Fruit fly (Drosophila melanogaster) whole organism, embryonic: Measurements from ENCODE around the gene mld.
A peak's percentile ranks its signal among the peaks of the same experiment; 100 is the strongest.

Experiments used
- ATbp ChIP-seq: fragments of 200-800 bp; sonication (Bioruptor generic); optimal IDR thresholded peaks from 2 replicates; lab custom pipeline; 2017; ENCODE audit warnings: missing biosample characterization, mild to moderate bottlenecking, missing genetic modification characterization, missing genetic modification reagents
- CG12236 ChIP-seq: fragments of 200-800 bp; sonication (Bioruptor generic); optimal IDR thresholded peaks from 2 replicates; lab custom pipeline; 2016; ENCODE audit warnings: missing biosample characterization, missing genetic modification characterization
- CG12299 ChIP-seq: fragments of 200-800 bp; sonication (Bioruptor generic); optimal IDR thresholded peaks from 2 replicates; lab custom pipeline; 2018; ENCODE audit warnings: missing biosample characterization, mild to moderate bottlenecking, missing genetic modification characterization
- CG12769 ChIP-seq: fragments of 200-800 bp; sonication (Bioruptor generic); optimal IDR thresholded peaks from 2 replicates; lab custom pipeline; 2019; ENCODE audit warnings: missing biosample characterization, mild to moderate bottlenecking, missing genetic modification characterization, moderate library complexity
- CG13624 ChIP-seq: fragments of 200-800 bp; sonication (Bioruptor generic); optimal IDR thresholded peaks from 2 replicates; lab custom pipeline; 2016; ENCODE audit warnings: missing biosample characterization, missing genetic modification characterization
- CG1603 ChIP-seq: fragments of 200-800 bp; sonication (Bioruptor generic); optimal IDR thresholded peaks from 2 replicates; lab custom pipeline; 2019; ENCODE audit warnings: missing biosample characterization, mild to moderate bottlenecking, missing genetic modification characterization, moderate library complexity
- CG16813 ChIP-seq: fragments of 200-800 bp; sonication (Bioruptor generic); IDR thresholded peaks from 3 replicates; pipeline ENCODE4 v1.3.6; 2022; ENCODE audit warnings: missing biosample characterization, missing genetic modification characterization; ENCODE audit not compliant: partially characterized antibody
- CG17361 ChIP-seq: fragments of 200-800 bp; sonication (Bioruptor generic); IDR thresholded peaks from 3 replicates; pipeline ENCODE4 v1.3.6; 2022; ENCODE audit warnings: missing biosample characterization, missing genetic modification characterization
- CG17568 ChIP-seq: fragments of 200-800 bp; sonication (Bioruptor generic); optimal IDR thresholded peaks from 2 replicates; lab custom pipeline; 2018; ENCODE audit warnings: missing biosample characterization, mild to moderate bottlenecking, missing genetic modification characterization, moderate library complexity
- CG18764 ChIP-seq: fragments of 200-800 bp; sonication (Bioruptor generic); optimal IDR thresholded peaks from 3 replicates; lab custom pipeline; 2016; ENCODE audit warnings: missing biosample characterization, missing genetic modification characterization
- CG2116 ChIP-seq: fragments of 200-800 bp; sonication (Bioruptor generic); optimal IDR thresholded peaks from 3 replicates; lab custom pipeline; 2018; ENCODE audit warnings: missing biosample characterization, mild to moderate bottlenecking, missing genetic modification characterization
- CG31365 ChIP-seq: fragments of 200-800 bp; sonication (Bioruptor generic); optimal IDR thresholded peaks from 2 replicates; lab custom pipeline; 2018; ENCODE audit warnings: missing biosample characterization, mild to moderate bottlenecking, missing genetic modification characterization
- CG34224 ChIP-seq: fragments of 200-800 bp; sonication (Bioruptor generic); IDR thresholded peaks from 3 replicates; pipeline ENCODE4 v1.3.6; 2022; ENCODE audit warnings: missing biosample characterization, missing genetic modification characterization; ENCODE audit not compliant: partially characterized antibody
- CG3847 ChIP-seq: fragments of 200-800 bp; sonication (Bioruptor generic); IDR thresholded peaks from 2 replicates; pipeline ENCODE4 v1.3.6; 2022; ENCODE audit warnings: missing biosample characterization, missing genetic modification characterization
- CG6765 ChIP-seq: fragments of 200-800 bp; sonication (Bioruptor generic); optimal IDR thresholded peaks from 3 replicates; lab custom pipeline; 2017; ENCODE audit warnings: missing biosample characterization, mild to moderate bottlenecking, missing genetic modification characterization
- CG8089 ChIP-seq: fragments of 200-800 bp; sonication (Bioruptor generic); optimal IDR thresholded peaks from 3 replicates; lab custom pipeline; 2016; ENCODE audit warnings: missing biosample characterization, missing genetic modification characterization
- CG8281 ChIP-seq: fragments of 200-800 bp; sonication (Bioruptor generic); optimal IDR thresholded peaks from 2 replicates; lab custom pipeline; 2018; ENCODE audit warnings: missing biosample characterization, mild to moderate bottlenecking, missing genetic modification characterization, moderate library complexity
- CG9797 ChIP-seq: fragments of 200-800 bp; sonication (Bioruptor generic); optimal IDR thresholded peaks from 3 replicates; lab custom pipeline; 2018; ENCODE audit warnings: missing biosample characterization, mild to moderate bottlenecking, missing genetic modification characterization
- Chrac-16 ChIP-seq: fragments of 200-800 bp; sonication (Bioruptor generic); optimal IDR thresholded peaks from 3 replicates; lab custom pipeline; 2016; ENCODE audit warnings: missing biosample characterization, missing genetic modification characterization
- Dad ChIP-seq: fragments of 200-800 bp; sonication (Bioruptor generic); optimal IDR thresholded peaks from 3 replicates; lab custom pipeline; 2016; ENCODE audit warnings: missing biosample characterization, missing genetic modification characterization
- Dp ChIP-seq: fragments of 200-800 bp; sonication (Bioruptor generic); optimal IDR thresholded peaks from 2 replicates; lab custom pipeline; 2018; ENCODE audit warnings: missing biosample characterization, mild to moderate bottlenecking, missing genetic modification characterization, moderate library complexity
- Ets97D ChIP-seq: fragments of 200-800 bp; sonication (Bioruptor generic); optimal IDR thresholded peaks from 3 replicates; lab custom pipeline; 2016; ENCODE audit warnings: missing biosample characterization, missing genetic modification characterization
- Fer3 ChIP-seq: fragments of 200-800 bp; sonication (Bioruptor generic); optimal IDR thresholded peaks from 2 replicates; lab custom pipeline; 2018; ENCODE audit warnings: missing biosample characterization, mild to moderate bottlenecking, missing genetic modification characterization, moderate library complexity
- HLH4C ChIP-seq: fragments of 200-800 bp; sonication (Bioruptor generic); IDR thresholded peaks from 3 replicates; pipeline ENCODE4 v1.3.6; 2022; ENCODE audit warnings: missing biosample characterization, missing genetic modification characterization; ENCODE audit not compliant: partially characterized antibody
- MBD-R2 ChIP-seq: fragments of 200-800 bp; sonication (Bioruptor generic); IDR thresholded peaks from 2 replicates; pipeline ENCODE4 v1.3.6; 2022; ENCODE audit warnings: missing biosample characterization, missing genetic modification characterization
- MESR4 ChIP-seq: fragments of 200-800 bp; sonication (Bioruptor generic); optimal IDR thresholded peaks from 2 replicates; lab custom pipeline; 2018; ENCODE audit warnings: missing biosample characterization, mild to moderate bottlenecking, missing genetic modification characterization, moderate library complexity
- Meics ChIP-seq: fragments of 200-800 bp; sonication (Bioruptor generic); optimal IDR thresholded peaks from 2 replicates; lab custom pipeline; 2017; ENCODE audit warnings: missing biosample characterization, mild to moderate bottlenecking, missing genetic modification characterization
- Sry-β ChIP-seq: fragments of 200-800 bp; sonication (Bioruptor generic); optimal IDR thresholded peaks from 2 replicates; lab custom pipeline; 2018; ENCODE audit warnings: missing biosample characterization, mild to moderate bottlenecking, missing genetic modification characterization, moderate library complexity
- TFAM ChIP-seq: fragments of 200-800 bp; sonication (Bioruptor generic); optimal IDR thresholded peaks from 2 replicates; lab custom pipeline; 2017; ENCODE audit warnings: missing biosample characterization, missing genetic modification characterization, inconsistent platforms
- Trl ChIP-seq, 3 experiments: fragments of >200 bp in 2 of 3; fragments of 200-800 bp in 1 of 3; sonication (Bioruptor generic) in 1 of 3; optimal IDR thresholded peaks; 2 replicates in 1 of 3; 3 replicates in 2 of 3; lab custom pipeline; 2016 to 2017; ENCODE audit warnings: missing biosample characterization in 1 of 3, missing genetic modification characterization in 1 of 3
- amos ChIP-seq: fragments of 200-800 bp; sonication (Bioruptor generic); IDR thresholded peaks from 2 replicates; pipeline ENCODE4 v1.3.6; 2022; ENCODE audit warnings: missing biosample characterization, missing genetic modification characterization; ENCODE audit not compliant: partially characterized antibody
- ato ChIP-seq: fragments of 200-800 bp; sonication (Bioruptor generic); IDR thresholded peaks from 2 replicates; pipeline ENCODE4 v1.3.6; 2022; ENCODE audit warnings: missing biosample characterization, missing genetic modification characterization; ENCODE audit not compliant: partially characterized antibody
- bbx ChIP-seq: fragments of 200-800 bp; sonication (Bioruptor generic); IDR thresholded peaks from 2 replicates; pipeline ENCODE4 v1.3.6; 2022; ENCODE audit warnings: missing biosample characterization, missing genetic modification characterization; ENCODE audit not compliant: partially characterized antibody
- crol ChIP-seq: fragments of 200-800 bp; sonication (Bioruptor generic); IDR thresholded peaks from 2 replicates; pipeline ENCODE4 v1.3.6; 2022; ENCODE audit warnings: missing biosample characterization, missing genetic modification characterization
- ems ChIP-seq: fragments of 200-800 bp; sonication (Bioruptor generic); optimal IDR thresholded peaks from 3 replicates; lab custom pipeline; 2016; ENCODE audit warnings: missing biosample characterization, missing genetic modification characterization
- gcm ChIP-seq: fragments of 200-800 bp; sonication (Bioruptor generic); optimal IDR thresholded peaks from 2 replicates; lab custom pipeline; 2019; ENCODE audit warnings: missing biosample characterization, mild to moderate bottlenecking, missing genetic modification characterization, moderate library complexity
- gfzf ChIP-seq: fragments of 200-800 bp; sonication (Bioruptor generic); optimal IDR thresholded peaks from 2 replicates; lab custom pipeline; 2016; ENCODE audit warnings: missing biosample characterization, mild to moderate bottlenecking, missing genetic modification characterization, moderate library complexity
- kah ChIP-seq: fragments of 200-800 bp; sonication (Bioruptor generic); optimal IDR thresholded peaks from 2 replicates; lab custom pipeline; 2018; ENCODE audit warnings: missing biosample characterization, mild to moderate bottlenecking, missing genetic modification characterization
- knrl ChIP-seq: fragments of 200-800 bp; sonication (Bioruptor generic); IDR thresholded peaks from 3 replicates; pipeline ENCODE4 v1.3.6; 2022; ENCODE audit warnings: missing biosample characterization, missing genetic modification characterization; ENCODE audit not compliant: partially characterized antibody
- nom ChIP-seq: fragments of 200-800 bp; sonication (Bioruptor generic); optimal IDR thresholded peaks from 2 replicates; lab custom pipeline; 2017; ENCODE audit warnings: missing biosample characterization, missing genetic modification characterization, mild to moderate bottlenecking, moderate library complexity, missing genetic modification reagents
- psq ChIP-seq: fragments of 200-800 bp; sonication (Bioruptor generic); optimal IDR thresholded peaks from 2 replicates; lab custom pipeline; 2017; ENCODE audit warnings: missing biosample characterization, missing genetic modification characterization
- repo ChIP-seq: fragments of 200-800 bp; sonication (Bioruptor generic); optimal IDR thresholded peaks from 2 replicates; lab custom pipeline; 2016; ENCODE audit warnings: missing biosample characterization, missing genetic modification characterization
- row ChIP-seq: fragments of 200-800 bp; sonication (Bioruptor generic); IDR thresholded peaks from 3 replicates; pipeline ENCODE4 v1.3.6; 2022; ENCODE audit warnings: missing biosample characterization, missing genetic modification characterization
- sd ChIP-seq: fragments of 200-800 bp; sonication (Bioruptor generic); optimal IDR thresholded peaks from 3 replicates; lab custom pipeline; 2018; ENCODE audit warnings: missing biosample characterization, mild to moderate bottlenecking, missing genetic modification characterization, moderate library complexity
- slou ChIP-seq: fragments of 200-800 bp; sonication (Bioruptor generic); optimal IDR thresholded peaks from 3 replicates; lab custom pipeline; 2016; ENCODE audit warnings: missing biosample characterization, missing genetic modification characterization
- sna ChIP-seq: fragments of 200-800 bp; sonication (Bioruptor generic); IDR thresholded peaks from 2 replicates; pipeline ENCODE4 v1.3.6; 2022; ENCODE audit warnings: missing biosample characterization, missing genetic modification characterization; ENCODE audit not compliant: partially characterized antibody
- stwl ChIP-seq: fragments of 200-800 bp; sonication (Bioruptor generic); optimal IDR thresholded peaks from 3 replicates; lab custom pipeline; 2018; ENCODE audit warnings: missing biosample characterization, mild to moderate bottlenecking, missing genetic modification characterization, moderate library complexity
- unc-4 ChIP-seq: fragments of 200-800 bp; sonication (Bioruptor generic); IDR thresholded peaks from 2 replicates; pipeline ENCODE4 v1.3.6; 2022; ENCODE audit warnings: missing biosample characterization, missing genetic modification characterization; ENCODE audit not compliant: partially characterized antibody

mld gene

dm6 chr3R:24649923-24650322 is 64.5 kb downstream of the mld start, which contains the start of the genes puf and ash2 (continued):
- no peak for TF ChIP-seq CG12769
- TF ChIP-seq Chrac-16: no peak
- no peak for TF ChIP-seq CG17361 (GFP tag; lab: Robert Waterston, UW)
- no peak for TF ChIP-seq CG6765 (GFP tag; lab: Kevin White, UChicago)
- peak; percentile 53 for TF ChIP-seq CG3847 (GFP tag; lab: Robert Waterston, UW)
- TF ChIP-seq CG13624 (GFP tag; lab: Kevin White, UChicago): no peak
- no peak for TF ChIP-seq CG8089 (GFP tag; lab: Kevin White, UChicago)
- peak; percentile 25; the same call in 1 of the 3 replicates for TF ChIP-seq row (GFP tag; lab: Robert Waterston, UW)
- TF ChIP-seq CG1603 (tag; lab: Kevin White, UChicago): no peak
- TF ChIP-seq slou (GFP tag; lab: Kevin White, UChicago): no peak
- TF ChIP-seq CG17568 (GFP tag; lab: Kevin White, UChicago): no peak
- TF ChIP-seq Fer3: no peak
- TF ChIP-seq gcm (GFP tag; lab: Kevin White, UChicago): no peak
- peak; percentile 55 for TF ChIP-seq Ets97D
- peak; percentile 81 for TF ChIP-seq bbx (GFP tag; lab: Robert Waterston, UW)
- no peak for TF ChIP-seq repo (GFP tag; lab: Kevin White, UChicago)
- TF ChIP-seq CG2116: peak; percentile 86
- TF ChIP-seq psq (GFP tag; lab: Kevin White, UChicago): no peak
- TF ChIP-seq Dp (GFP tag; lab: Kevin White, UChicago): peak; percentile 52
- 0 out of 2 replicates have a peak, but pooled peaks have one; percentile 48 for TF ChIP-seq crol
- TF ChIP-seq Meics (GFP tag; lab: Kevin White, UChicago): no peak
- TF ChIP-seq HLH4C (GFP tag; lab: Robert Waterston, UW): peak; percentile 58; the same call in 2 of the 3 replicates
- peak; percentile 81 for TF ChIP-seq CG9797
- TF ChIP-seq TFAM (GFP tag; lab: Kevin White, UChicago): no peak
- peak; percentile 58 for TF ChIP-seq ato
- peak; percentile 76 for TF ChIP-seq MESR4 (GFP tag; lab: Kevin White, UChicago)
- no peak for TF ChIP-seq CG12236
- peak; percentile 27; the same call in 1 of the 2 replicates for TF ChIP-seq sna (GFP tag; lab: Robert Waterston, UW)
- peak; percentile 51; the same call in 1 of the 3 replicates for TF ChIP-seq CG16813
- no peak for TF ChIP-seq CG31365
- peak in 1 of 2 experiments; percentile 6 for TF ChIP-seq Trl (optimal IDR thresholded peaks at IDR 0.05; lab: Kevin White, UChicago)
- peak; percentile 25 for TF ChIP-seq Trl (GFP tag; optimal IDR thresholded peaks at IDR 0.05; lab: Kevin White, UChicago)
- no peak for TF ChIP-seq Dad (GFP tag; lab: Kevin White, UChicago)
- TF ChIP-seq CG8281 (tag; lab: Kevin White, UChicago): no peak
- TF ChIP-seq nom: no peak
- TF ChIP-seq CG34224 (GFP tag; lab: Robert Waterston, UW): peak; percentile 54; the same call in 1 of the 3 replicates
- peak; percentile 14 for TF ChIP-seq kah (GFP tag; lab: Kevin White, UChicago)
- TF ChIP-seq sd (tag; lab: Kevin White, UChicago): no peak
- TF ChIP-seq ATbp (GFP tag; lab: Kevin White, UChicago): no peak
- peak; percentile 48 for TF ChIP-seq unc-4
- peak; percentile 82 for TF ChIP-seq gfzf (GFP tag; lab: Kevin White, UChicago)
- no peak for TF ChIP-seq Sry-β (GFP tag; lab: Kevin White, UChicago)
- TF ChIP-seq stwl (tag; lab: Kevin White, UChicago): peak; percentile 92
- peak; percentile 43; the same call in 2 of the 3 replicates for TF ChIP-seq knrl (GFP tag; lab: Robert Waterston, UW)
- no peak for TF ChIP-seq CG18764 (GFP tag; lab: Kevin White, UChicago)
- TF ChIP-seq ems: no peak
- peak; percentile 57 for TF ChIP-seq amos
- no peak for TF ChIP-seq CG12299 (tag; lab: Kevin White, UChicago)
- TF ChIP-seq MBD-R2: peak; percentile 96
